Worm (Caenorhabditis elegans): ENCODE results near the gene hlh-10.

Gene hlh-10

DNA sequence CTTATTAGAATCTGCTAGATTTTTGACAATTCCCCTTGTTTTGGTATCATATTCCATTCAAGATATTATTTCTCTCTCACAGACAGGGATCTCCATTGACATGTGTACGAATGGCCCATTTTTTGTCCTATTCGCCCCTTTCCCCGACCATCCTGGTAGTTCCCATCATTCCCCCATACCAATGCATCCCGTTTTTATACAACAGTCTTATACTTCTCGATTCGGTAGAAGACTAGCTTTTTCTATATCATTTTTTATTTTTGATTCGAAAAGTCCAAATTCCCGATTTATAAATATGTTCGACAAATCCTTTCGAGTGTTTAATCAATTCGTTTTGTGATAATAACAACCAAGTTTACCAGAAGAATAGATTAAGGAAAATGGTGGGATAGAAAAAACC is 44.9 kb upstream of the hlh-10 start:
- TF ChIP-seq lsy-2 (tag; optimal IDR thresholded peaks at IDR 0.05) (no peak), elt-3 (tag; optimal IDR thresholded peaks at IDR 0.05) (no peak), nhr-21 (tag; optimal IDR thresholded peaks at IDR 0.05) (no peak), ama-1 (optimal IDR thresholded peaks at IDR 0.05) (peak; percentile 45), zag-1 (tag; optimal IDR thresholded peaks at IDR 0.05) (no peak)

DNA sequence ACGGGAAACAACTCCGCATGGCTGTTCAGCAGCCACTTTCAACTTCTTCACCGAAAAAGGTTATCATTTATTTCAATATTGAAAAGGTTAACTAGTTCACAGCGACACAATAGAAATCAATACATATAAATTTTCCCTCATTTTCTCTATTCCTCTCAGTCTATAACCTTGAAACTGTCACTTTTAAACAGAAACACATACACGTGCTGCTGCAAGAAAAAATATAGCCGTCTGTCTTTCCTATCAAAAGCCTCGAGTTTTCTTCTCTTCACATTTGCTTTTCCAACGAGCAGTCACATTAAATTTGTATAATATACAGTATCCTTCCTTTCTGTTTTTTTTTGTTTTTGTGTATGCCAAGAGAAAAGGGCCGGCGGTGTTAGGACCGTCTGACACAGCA is 42.2 kb upstream of the hlh-10 start:
- no peak for TF ChIP-seq mbf-1 (tag; optimal IDR thresholded peaks at IDR 0.05)
- TF ChIP-seq egl-27 (tag; optimal IDR thresholded peaks at IDR 0.05) = no peak
- TF ChIP-seq zag-1 (tag; optimal IDR thresholded peaks at IDR 0.05) = no peak
- no peak for TF ChIP-seq nhr-6 (tag; optimal IDR thresholded peaks at IDR 0.05)
- TF ChIP-seq sma-9 (GFP tag; optimal IDR thresholded peaks at IDR 0.05) = no peak
- TF ChIP-seq sma-9 (tag; optimal IDR thresholded peaks at IDR 0.05) = no peak
- TF ChIP-seq unc-55 (GFP tag; optimal IDR thresholded peaks at IDR 0.05) = no peak
- peak; percentile 76 for TF ChIP-seq blmp-1 (tag; optimal IDR thresholded peaks at IDR 0.05; ENCODE audit: insufficient read depth)
- TF ChIP-seq lin-39 (tag; optimal IDR thresholded peaks at IDR 0.05) = no peak
- peak; percentile 58 for TF ChIP-seq nhr-25 (tag; optimal IDR thresholded peaks at IDR 0.05)
- no peak for TF ChIP-seq lin-11 (tag; optimal IDR thresholded peaks at IDR 0.05)
- no peak for TF ChIP-seq alr-1 (tag; optimal IDR thresholded peaks at IDR 0.05)
- no peak for TF ChIP-seq Y55F3AM.14 (GFP tag; optimal IDR thresholded peaks at IDR 0.05)
- TF ChIP-seq crh-2 (tag; optimal IDR thresholded peaks at IDR 0.05) = no peak
- no peak for TF ChIP-seq nhr-12 (tag; optimal IDR thresholded peaks at IDR 0.05)
- TF ChIP-seq C34F6.9 (tag; optimal IDR thresholded peaks at IDR 0.05) = peak; percentile 1
- no peak for TF ChIP-seq ZK546.5 (tag; optimal IDR thresholded peaks at IDR 0.05)
- no peak for TF ChIP-seq ztf-11 (tag; optimal IDR thresholded peaks at IDR 0.05)

DNA sequence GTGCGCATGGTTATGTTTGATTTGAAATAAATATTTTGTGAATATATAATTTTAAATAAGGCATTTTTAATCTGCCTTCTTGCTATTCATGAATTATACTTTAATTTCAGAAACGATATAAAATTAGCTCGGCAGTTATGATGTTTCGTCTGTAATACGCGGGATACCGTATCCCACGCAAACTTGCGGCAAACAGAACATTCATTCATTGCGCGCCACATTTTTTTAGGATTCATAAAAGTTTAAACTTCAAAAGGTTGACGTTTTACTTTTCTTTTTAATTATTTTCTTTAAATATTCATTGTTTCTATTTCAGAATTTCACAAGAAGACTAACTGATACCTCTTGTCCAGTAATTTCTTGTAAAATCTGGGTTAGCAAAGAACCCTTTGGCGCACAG is 40.9 kb upstream of the hlh-10 start, which contains the start of gene tag-153:
Gene tag-153, plus strand, starts transcription at position 200 of the 400 bp plus-strand sequence.
- no peak for TF ChIP-seq elt-1 (tag; optimal IDR thresholded peaks at IDR 0.05)
- no peak for TF ChIP-seq elt-3 (tag; optimal IDR thresholded peaks at IDR 0.05)
- no peak for TF ChIP-seq R02D3.7 (tag; optimal IDR thresholded peaks at IDR 0.05)
- no peak for TF ChIP-seq ztf-11 (tag; optimal IDR thresholded peaks at IDR 0.05)
- no peak for TF ChIP-seq peb-1 (tag; optimal IDR thresholded peaks at IDR 0.05)

DNA sequence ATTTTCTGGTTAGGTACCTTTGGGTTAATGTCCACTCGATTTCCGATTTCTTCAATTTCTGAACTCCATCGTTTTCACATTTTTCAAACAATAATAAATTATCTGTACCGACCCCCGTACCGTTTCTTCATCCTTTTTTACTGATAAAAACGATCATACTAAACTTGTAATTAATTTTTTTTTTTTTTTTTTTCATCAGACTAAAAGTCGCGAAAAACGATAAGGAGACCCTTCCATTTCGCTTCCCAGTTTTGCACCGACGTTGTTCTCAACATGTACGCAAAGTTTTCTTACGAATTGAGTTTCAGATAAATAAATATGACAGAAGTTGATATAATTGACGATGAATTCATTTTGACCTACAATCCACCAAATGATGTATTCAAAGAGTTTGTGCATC is 39.2 kb upstream of the hlh-10 start, which contains the start of gene F44A2.7:
Gene F44A2.7, plus strand, starts transcription at position 301 of the 400 bp plus-strand sequence.
- TF ChIP-seq ceh-82 (tag; optimal IDR thresholded peaks at IDR 0.05) (no peak), snpc-4 (tag; optimal IDR thresholded peaks at IDR 0.05) (no peak), sma-9 (GFP tag; optimal IDR thresholded peaks at IDR 0.05) (no peak), sma-9 (tag; optimal IDR thresholded peaks at IDR 0.05) (no peak), nhr-237 (tag; optimal IDR thresholded peaks at IDR 0.05) (no peak), fos-1 (tag; optimal IDR thresholded peaks at IDR 0.05) (no peak), nhr-11 (tag; optimal IDR thresholded peaks at IDR 0.05) (no peak), mab-5 (tag; optimal IDR thresholded peaks at IDR 0.05) (no peak), lin-11 (tag; optimal IDR thresholded peaks at IDR 0.05) (no peak), dmd-4 (tag; optimal IDR thresholded peaks at IDR 0.05) (no peak), sem-4 (tag; optimal IDR thresholded peaks at IDR 0.05) (no peak), alr-1 (tag; optimal IDR thresholded peaks at IDR 0.05) (no peak), ztf-1 (GFP tag; conservative IDR thresholded peaks at IDR 0.05) (no peak), ZK546.5 (tag; optimal IDR thresholded peaks at IDR 0.05) (no peak), skn-1 (tag; optimal IDR thresholded peaks at IDR 0.05) (no peak), gmeb-1 (tag; optimal IDR thresholded peaks at IDR 0.05) (no peak), mdl-1 (tag; optimal IDR thresholded peaks at IDR 0.05) (no peak)

DNA sequence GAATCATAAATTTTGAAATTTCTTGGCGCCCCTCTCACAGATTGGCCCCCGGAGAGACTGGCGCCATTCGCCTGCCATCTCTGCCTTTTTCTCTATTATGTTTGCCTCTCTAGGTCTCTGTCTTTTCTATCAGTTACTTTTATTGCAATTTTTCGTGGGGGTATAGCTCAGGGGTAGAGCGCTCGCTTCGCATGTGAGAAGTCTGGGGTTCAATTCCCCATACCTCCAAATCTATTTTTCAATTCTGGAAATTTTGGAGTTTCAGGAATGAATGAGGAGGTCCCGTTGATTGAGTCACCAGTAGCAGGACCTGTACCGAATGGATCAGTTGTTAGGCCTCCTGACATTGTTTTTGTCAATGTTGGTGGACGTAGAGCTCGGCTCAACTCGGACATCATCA is 36.0 kb upstream of the hlh-10 start, which contains the start of gene kvs-3:
Gene kvs-3, plus strand, starts transcription at position 266 of the 400 bp plus-strand sequence.
- TF ChIP-seq elt-3 (tag; optimal IDR thresholded peaks at IDR 0.05) = no peak
- TF ChIP-seq lin-11 (tag; optimal IDR thresholded peaks at IDR 0.05) = no peak
- no peak for TF ChIP-seq nhr-6 (tag; optimal IDR thresholded peaks at IDR 0.05)
- TF ChIP-seq elt-1 (tag; optimal IDR thresholded peaks at IDR 0.05) = no peak
- TF ChIP-seq R02D3.7 (tag; optimal IDR thresholded peaks at IDR 0.05) = no peak
- peak; percentile 33 for TF ChIP-seq F13H6.1 (tag; optimal IDR thresholded peaks at IDR 0.05)
- peak; percentile 45 for TF ChIP-seq lin-13 (GFP tag; optimal IDR thresholded peaks at IDR 0.05)
- no peak for TF ChIP-seq mbf-1 (tag; optimal IDR thresholded peaks at IDR 0.05)
- TF ChIP-seq fos-1 (tag; optimal IDR thresholded peaks at IDR 0.05) = peak; percentile 46
- peak; percentile 47 for TF ChIP-seq sma-3 (GFP tag; optimal IDR thresholded peaks at IDR 0.05)
- no peak for TF ChIP-seq unc-62 (GFP tag; optimal IDR thresholded peaks at IDR 0.05)
- peak; percentile 22 for TF ChIP-seq unc-55 (GFP tag; optimal IDR thresholded peaks at IDR 0.05)
- no peak for TF ChIP-seq nhr-23 (tag; optimal IDR thresholded peaks at IDR 0.05)
- no peak for TF ChIP-seq alr-1 (tag; optimal IDR thresholded peaks at IDR 0.05)
- TF ChIP-seq ztf-4 (tag; optimal IDR thresholded peaks at IDR 0.05) = no peak
- no peak for TF ChIP-seq skn-1 (tag; optimal IDR thresholded peaks at IDR 0.05)
- peak; percentile 72 for TF ChIP-seq crh-2 (tag; optimal IDR thresholded peaks at IDR 0.05)
- TF ChIP-seq nhr-12 (tag; optimal IDR thresholded peaks at IDR 0.05) = no peak
- no peak for TF ChIP-seq dmd-4 (tag; optimal IDR thresholded peaks at IDR 0.05)
- no peak for TF ChIP-seq aly-2 (tag; optimal IDR thresholded peaks at IDR 0.05)
- peak; percentile 57 for TF ChIP-seq egl-27 (tag; optimal IDR thresholded peaks at IDR 0.05)
- TF ChIP-seq C34F6.9 (tag; optimal IDR thresholded peaks at IDR 0.05) = peak; percentile 12
- TF ChIP-seq nhr-77 (tag; optimal IDR thresholded peaks at IDR 0.05) = no peak
- no peak for TF ChIP-seq ZK546.5 (tag; optimal IDR thresholded peaks at IDR 0.05)
- no peak for TF ChIP-seq ztf-11 (tag; optimal IDR thresholded peaks at IDR 0.05)
- TF ChIP-seq zag-1 (tag; optimal IDR thresholded peaks at IDR 0.05) = no peak
- peak; percentile 36 for TF ChIP-seq mab-5 (tag; optimal IDR thresholded peaks at IDR 0.05)
- TF ChIP-seq ceh-82 (tag; optimal IDR thresholded peaks at IDR 0.05) = no peak

All from whole organism, L2 larva.